Worm (Caenorhabditis elegans): ENCODE results near the gene ZK470.6.

ZK470.6 gene

DNA sequence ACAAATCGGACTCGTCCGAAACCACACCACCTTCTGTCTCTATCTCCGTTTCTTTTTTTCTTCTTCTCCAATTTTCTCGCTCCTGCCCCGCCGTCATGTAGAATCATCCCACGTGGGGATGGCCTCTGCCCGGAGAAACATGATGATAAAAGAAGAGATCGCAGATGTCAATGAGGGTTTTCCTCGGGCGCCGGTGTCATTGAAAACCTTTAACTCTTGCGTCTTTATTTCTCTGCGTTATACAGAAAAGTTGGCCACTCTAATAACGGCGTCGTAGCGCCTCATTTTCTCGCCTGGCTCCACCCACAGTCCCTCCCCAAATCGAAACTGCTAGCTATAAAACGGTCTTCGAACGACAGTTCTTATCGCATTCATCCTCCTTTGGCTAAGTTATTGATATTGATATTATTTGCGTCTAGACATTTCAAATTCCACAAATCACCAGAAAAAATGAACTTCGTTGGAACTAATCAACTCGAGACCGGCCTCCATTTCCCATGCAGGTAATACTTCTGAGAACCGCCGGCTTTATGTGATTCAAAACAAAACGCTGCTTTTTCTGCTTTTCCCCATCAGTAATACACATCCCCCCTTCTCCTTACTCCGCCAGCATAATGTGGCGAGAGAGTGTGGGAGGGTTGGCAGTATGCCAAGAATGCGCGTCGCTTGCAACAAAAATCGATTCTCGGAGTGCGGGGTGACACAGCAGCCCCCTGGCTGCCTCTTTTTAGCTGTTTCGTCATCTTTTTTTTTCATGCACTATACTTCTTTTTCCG, 32.1 kb downstream of the ZK470.6 start:
- TF ChIP-seq ceh-48 (tag; optimal IDR thresholded peaks at IDR 0.05) (peak; percentile 96), ceh-31 (tag; optimal IDR thresholded peaks at IDR 0.05) (peak; percentile 43), unc-86 (tag; optimal IDR thresholded peaks at IDR 0.05) (peak; percentile 31), F13H6.1 (tag; optimal IDR thresholded peaks at IDR 0.05) (peak; percentile 30), sox-4 (tag; optimal IDR thresholded peaks at IDR 0.05) (peak; percentile 35), lin-11 (tag; optimal IDR thresholded peaks at IDR 0.05) (no peak), rnt-1 (tag; optimal IDR thresholded peaks at IDR 0.05) (peak; percentile 19), unc-42 (tag; optimal IDR thresholded peaks at IDR 0.05) (peak; percentile 38), ceh-18 (tag; optimal IDR thresholded peaks at IDR 0.05) (peak; percentile 67), elt-4 (tag; optimal IDR thresholded peaks at IDR 0.05) (no peak), gmeb-2 (tag; optimal IDR thresholded peaks at IDR 0.05) (no peak), nfya-1 (tag; optimal IDR thresholded peaks at IDR 0.05) (peak; percentile 57), dmd-4 (tag; optimal IDR thresholded peaks at IDR 0.05; ENCODE audit: borderline replicate concordance) (no peak), unc-55 (GFP tag; optimal IDR thresholded peaks at IDR 0.05) (peak; percentile 26), ceh-14 (tag; optimal IDR thresholded peaks at IDR 0.05) (peak; percentile 47), ahr-1 (tag; optimal IDR thresholded peaks at IDR 0.05) (no peak)

DNA sequence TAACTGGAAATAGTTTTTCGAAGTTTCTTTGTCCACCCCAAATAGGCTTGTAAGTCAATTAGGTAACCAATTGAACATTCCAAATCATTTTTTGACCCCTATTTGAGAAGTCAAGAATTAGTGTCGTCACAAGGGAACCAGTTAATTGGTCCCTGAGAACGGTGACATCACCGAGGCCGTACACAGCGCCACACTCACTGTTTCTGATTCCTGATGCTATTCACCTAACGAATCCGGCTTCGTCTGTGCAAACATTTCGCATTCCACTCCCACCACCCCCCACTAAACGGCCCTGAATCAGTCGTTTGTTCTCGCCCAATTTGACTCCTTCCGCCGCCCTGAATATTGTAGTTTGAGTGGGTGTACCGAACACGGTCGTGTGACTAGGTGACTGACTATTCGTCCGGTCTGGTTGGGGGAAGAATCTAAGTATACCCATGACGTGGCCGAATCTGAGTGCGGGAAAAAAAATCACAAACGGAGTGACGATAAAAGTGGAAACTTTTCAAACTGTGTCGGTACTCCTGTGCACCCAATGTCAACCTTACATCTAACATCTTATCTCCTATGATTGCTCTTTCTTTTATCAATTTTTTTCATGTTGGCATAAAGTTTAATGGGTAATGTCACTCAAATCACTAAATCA, 33.0 kb downstream of the ZK470.6 start:
- TF ChIP-seq hlh-15 (tag; optimal IDR thresholded peaks at IDR 0.05) (no peak), ceh-31 (tag; optimal IDR thresholded peaks at IDR 0.05) (peak; percentile 7), elt-2 (tag; optimal IDR thresholded peaks at IDR 0.05) (peak; percentile 15)

DNA sequence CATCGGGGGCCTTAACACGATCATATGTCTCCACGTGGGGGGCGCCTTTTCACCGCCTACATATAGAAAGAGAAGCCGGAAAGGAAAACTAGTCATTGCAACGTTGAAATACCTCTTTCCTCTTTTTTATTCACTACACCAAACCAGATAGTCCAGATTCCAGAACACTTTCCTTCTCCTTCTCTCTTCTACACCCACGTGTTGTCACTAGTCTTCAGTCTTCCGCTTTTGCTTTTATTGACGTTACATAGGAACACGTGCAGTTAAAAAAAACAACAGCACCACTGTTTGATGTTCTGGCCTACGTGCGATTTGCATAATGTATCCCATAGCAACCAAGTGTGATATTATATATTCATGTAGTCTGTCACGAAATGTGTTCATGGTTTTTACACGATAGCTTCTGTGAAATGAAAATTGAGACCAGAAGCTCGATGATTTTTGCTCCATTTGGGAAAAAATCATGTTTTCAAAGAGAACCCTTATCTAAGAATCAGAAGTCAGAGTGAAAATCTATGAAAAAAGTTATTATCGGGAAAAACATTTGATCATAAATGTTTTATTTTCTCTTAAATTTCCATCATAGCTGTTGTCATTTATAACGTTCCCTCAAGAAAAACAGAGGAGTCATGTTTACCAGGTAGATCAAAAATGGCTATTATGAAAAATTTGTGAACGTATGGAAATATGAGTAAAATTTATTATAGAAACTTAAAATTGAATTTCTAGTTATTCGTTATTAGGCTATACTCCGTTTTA, 33.9 kb downstream of the ZK470.6 start:
- TF ChIP-seq sox-2 (GFP tag; IDR thresholded peaks at IDR 0.05) (no peak), elt-4 (tag; optimal IDR thresholded peaks at IDR 0.05) (no peak), ceh-45 (GFP tag; IDR thresholded peaks at IDR 0.05) (no peak), odd-2 (tag; optimal IDR thresholded peaks at IDR 0.05) (no peak), mec-3 (tag; optimal IDR thresholded peaks at IDR 0.05; ENCODE audit: borderline replicate concordance) (no peak), unc-55 (GFP tag; optimal IDR thresholded peaks at IDR 0.05) (no peak), pag-3 (tag; optimal IDR thresholded peaks at IDR 0.05; ENCODE audit: borderline replicate concordance) (no peak), nhr-232 (tag; optimal IDR thresholded peaks at IDR 0.05) (no peak), ets-4 (tag; optimal IDR thresholded peaks at IDR 0.05) (no peak), sdc-2 (tag; optimal IDR thresholded peaks at IDR 0.05) (no peak)

DNA sequence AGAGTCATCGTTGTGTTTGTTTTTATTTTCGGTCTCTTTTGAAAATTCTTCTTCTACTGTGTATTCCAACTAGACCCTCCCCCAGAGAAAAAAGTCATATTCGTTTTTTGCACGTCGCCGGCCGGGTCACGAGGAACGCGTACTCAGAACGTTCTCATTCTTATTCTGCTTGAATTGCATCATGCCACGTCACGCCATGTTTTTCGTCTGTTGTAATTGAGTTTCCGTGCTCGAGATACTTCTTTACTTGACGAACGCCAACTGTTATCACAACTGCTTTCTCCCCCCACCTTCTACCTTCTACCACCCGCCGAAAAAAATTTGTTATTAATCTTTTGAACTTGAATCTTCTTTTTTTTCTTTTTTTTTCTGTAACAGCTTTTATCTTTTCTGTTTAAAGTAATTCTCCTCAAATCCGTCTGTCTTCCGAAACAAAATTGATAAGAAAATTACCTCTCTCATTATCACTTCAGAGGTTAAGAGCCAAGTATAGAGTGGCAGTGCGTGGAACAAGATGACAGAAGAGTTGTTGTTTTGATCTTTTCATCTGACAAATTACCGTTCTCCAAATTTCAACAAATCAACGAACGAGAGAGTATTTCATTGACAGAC, 34.5 kb downstream of the ZK470.6 start:
- no peak for TF ChIP-seq ceh-2 (tag; optimal IDR thresholded peaks at IDR 0.05)
- no peak for TF ChIP-seq ets-4 (tag; optimal IDR thresholded peaks at IDR 0.05)
- no peak for TF ChIP-seq elt-4 (tag; optimal IDR thresholded peaks at IDR 0.05)
- no peak for TF ChIP-seq pros-1 (tag; optimal IDR thresholded peaks at IDR 0.05)
- TF ChIP-seq nfya-1 (tag; optimal IDR thresholded peaks at IDR 0.05): no peak
- TF ChIP-seq T23F11.4 (GFP tag; optimal IDR thresholded peaks at IDR 0.05): no peak
- no peak for TF ChIP-seq unc-86 (tag; optimal IDR thresholded peaks at IDR 0.05)
- no peak for TF ChIP-seq sox-2 (GFP tag; IDR thresholded peaks at IDR 0.05)

DNA sequence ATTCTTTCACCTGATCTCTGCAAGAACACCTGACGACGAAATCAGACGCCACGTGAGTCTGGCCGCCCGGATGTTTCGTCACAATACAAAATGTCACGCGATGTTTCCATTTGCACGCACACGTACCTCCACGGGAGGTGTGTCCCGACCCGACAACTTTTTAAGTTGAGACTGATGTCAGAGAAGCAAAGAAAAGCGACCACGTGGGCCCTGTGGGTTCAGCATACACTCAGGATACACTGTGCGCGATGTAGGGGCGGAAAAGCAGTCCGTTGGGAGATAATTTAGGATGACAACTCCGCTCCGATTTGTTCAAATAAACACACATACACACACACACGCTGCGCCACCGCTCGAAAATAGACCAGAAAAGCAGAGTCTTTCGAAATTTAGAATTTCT, 35.1 kb downstream of the ZK470.6 start:
- TF ChIP-seq hlh-30 (tag; optimal IDR thresholded peaks at IDR 0.05; ENCODE audit: insufficient read depth) (peak; percentile 76), hlh-8 (tag; optimal IDR thresholded peaks at IDR 0.05) (no peak), unc-55 (GFP tag; optimal IDR thresholded peaks at IDR 0.05) (peak; percentile 74), unc-42 (tag; optimal IDR thresholded peaks at IDR 0.05) (no peak), ceh-18 (tag; optimal IDR thresholded peaks at IDR 0.05) (peak; percentile 74)

All from whole organism, late embryonic.